Worm (Caenorhabditis elegans) whole organism, late embryonic: ENCODE results near the gene C04A11.5.

ENCODE experiments used
- C08G9.2 ChIP-seq: sonication (generic microtip); optimal IDR thresholded peaks from 2 replicates; lab custom pipeline; 2016; ENCODE audit warnings: mild to moderate bottlenecking, missing genetic modification characterization, moderate library complexity, missing compliant biosample characterization
- F13H6.1 ChIP-seq: sonication (generic microtip); optimal IDR thresholded peaks from 2 replicates; lab custom pipeline; 2016; ENCODE audit warnings: missing genetic modification characterization, missing compliant biosample characterization
- K09A11.1 ChIP-seq: sonication (generic microtip); optimal IDR thresholded peaks from 2 replicates; lab custom pipeline; 2017; ENCODE audit warnings: antibody characterized with exemption, mild to moderate bottlenecking, missing genetic modification characterization, missing compliant biosample characterization; ENCODE audit not compliant: insufficient read depth
- ama-1 ChIP-seq: fragments of 150-350 bp; optimal IDR thresholded peaks from 2 replicates; lab custom pipeline; 2014
- ceh-14 ChIP-seq: sonication (generic microtip); optimal IDR thresholded peaks from 2 replicates; lab custom pipeline; 2016; ENCODE audit warnings: missing genotype, missing genetic modification characterization, missing compliant biosample characterization
- ceh-18 ChIP-seq: sonication (generic microtip); optimal IDR thresholded peaks from 2 replicates; lab custom pipeline; 2016; ENCODE audit warnings: missing genetic modification characterization, missing compliant biosample characterization
- ceh-2 ChIP-seq: sonication (generic microtip); optimal IDR thresholded peaks from 2 replicates; lab custom pipeline; 2016; ENCODE audit warnings: missing genotype, missing genetic modification characterization, missing compliant biosample characterization
- ceh-22 ChIP-seq: sonication (generic microtip); optimal IDR thresholded peaks from 2 replicates; lab custom pipeline; 2017; ENCODE audit warnings: missing biosample characterization, missing genetic modification characterization
- ceh-24 ChIP-seq: sonication (generic microtip); optimal IDR thresholded peaks from 2 replicates; lab custom pipeline; 2016; ENCODE audit warnings: mild to moderate bottlenecking, missing genetic modification characterization, missing compliant biosample characterization
- ceh-30 ChIP-seq: fragments of 150-350 bp; optimal IDR thresholded peaks from 2 replicates; lab custom pipeline; 2014; ENCODE audit warnings: missing biosample characterization, missing genetic modification characterization
- ceh-34 ChIP-seq: sonication (generic microtip); optimal IDR thresholded peaks from 2 replicates; lab custom pipeline; 2016; ENCODE audit warnings: mild to moderate bottlenecking, missing genetic modification characterization, missing compliant biosample characterization
- ceh-48 ChIP-seq: sonication (generic microtip); optimal IDR thresholded peaks from 2 replicates; lab custom pipeline; 2016; ENCODE audit warnings: missing genetic modification characterization, inconsistent platforms, missing compliant biosample characterization
- ceh-6 ChIP-seq: fragments of 200-800 bp; sonication (Bioruptor generic); optimal IDR thresholded peaks from 2 replicates; lab custom pipeline; 2018; ENCODE audit warnings: mild to moderate bottlenecking, missing genetic modification characterization, missing compliant biosample characterization
- ceh-9 ChIP-seq: sonication (generic microtip); optimal IDR thresholded peaks from 2 replicates; lab custom pipeline; 2016; ENCODE audit warnings: mild to moderate bottlenecking, missing genetic modification characterization, inconsistent platforms, missing compliant biosample characterization
- che-1 ChIP-seq: sonication (generic microtip); optimal IDR thresholded peaks from 2 replicates; lab custom pipeline; 2016; ENCODE audit warnings: mild to moderate bottlenecking, missing genetic modification characterization, missing compliant biosample characterization
- dve-1 ChIP-seq: sonication (generic microtip); optimal IDR thresholded peaks from 2 replicates; lab custom pipeline; 2017; ENCODE audit warnings: antibody characterized with exemption, mild to moderate bottlenecking, missing genetic modification characterization, missing compliant biosample characterization
- elt-2 ChIP-seq: sonication (generic microtip); optimal IDR thresholded peaks from 2 replicates; lab custom pipeline; 2016; ENCODE audit warnings: missing genetic modification reagents, missing genetic modification characterization, missing compliant biosample characterization
- hlh-13 ChIP-seq: fragments of 200-800 bp; sonication (Bioruptor generic); optimal IDR thresholded peaks from 2 replicates; lab custom pipeline; 2018; ENCODE audit warnings: mild to moderate bottlenecking, missing genetic modification characterization, missing compliant biosample characterization
- hlh-30 ChIP-seq: sonication (generic microtip); optimal IDR thresholded peaks from 2 replicates; lab custom pipeline; 2017; ENCODE audit warnings: antibody characterized with exemption, missing genetic modification characterization, missing compliant biosample characterization; ENCODE audit not compliant: insufficient read depth
- lin-11 ChIP-seq: fragments of 200-800 bp; sonication (Bioruptor generic); optimal IDR thresholded peaks from 2 replicates; lab custom pipeline; 2018; ENCODE audit warnings: mild to moderate bottlenecking, missing genetic modification characterization, missing compliant biosample characterization
- madf-2 ChIP-seq: sonication (generic microtip); optimal IDR thresholded peaks from 2 replicates; lab custom pipeline; 2017; ENCODE audit warnings: missing genetic modification characterization, missing compliant biosample characterization
- nfya-1 ChIP-seq: sonication (generic microtip); optimal IDR thresholded peaks from 2 replicates; lab custom pipeline; 2017; ENCODE audit warnings: missing genetic modification characterization, mild to moderate bottlenecking, missing compliant biosample characterization, antibody characterized with exemption, moderate library complexity
- nhr-11 ChIP-seq: fragments of 150-350 bp; optimal IDR thresholded peaks from 2 replicates; lab custom pipeline; 2014; ENCODE audit warnings: missing biosample characterization, missing genetic modification characterization
- nhr-232 ChIP-seq: sonication (generic microtip); optimal IDR thresholded peaks from 2 replicates; lab custom pipeline; 2016; ENCODE audit warnings: missing genetic modification characterization, missing compliant biosample characterization
- npax-4 ChIP-seq: sonication (generic microtip); optimal IDR thresholded peaks from 2 replicates; lab custom pipeline; 2016; ENCODE audit warnings: missing genetic modification characterization, missing compliant biosample characterization
- odd-2 ChIP-seq: sonication (generic microtip); optimal IDR thresholded peaks from 2 replicates; lab custom pipeline; 2017; ENCODE audit warnings: antibody characterized with exemption, mild to moderate bottlenecking, missing genetic modification characterization, missing compliant biosample characterization
- pat-9 ChIP-seq: fragments of 200-800 bp; sonication (Bioruptor generic); optimal IDR thresholded peaks from 2 replicates; lab custom pipeline; 2018; ENCODE audit warnings: mild to moderate bottlenecking, missing genetic modification characterization, moderate library complexity, missing compliant biosample characterization
- pha-2 ChIP-seq: sonication (generic microtip); optimal IDR thresholded peaks from 2 replicates; lab custom pipeline; 2017; ENCODE audit warnings: mild to moderate bottlenecking, missing genetic modification characterization, missing compliant biosample characterization
- pha-4 ChIP-seq: fragments of 150-350 bp; optimal IDR thresholded peaks from 2 replicates; lab custom pipeline; 2018; ENCODE audit warnings: missing biosample characterization, missing genetic modification reagents, missing genetic modification characterization
- pros-1 ChIP-seq: fragments of 150-350 bp; optimal IDR thresholded peaks from 2 replicates; lab custom pipeline; 2014; ENCODE audit warnings: missing biosample characterization, missing genetic modification reagents, missing genetic modification characterization
- ref-2 ChIP-seq: sonication (generic microtip); optimal IDR thresholded peaks from 2 replicates; lab custom pipeline; 2016; ENCODE audit warnings: missing genetic modification characterization, missing compliant biosample characterization
- sdc-2 ChIP-seq: sonication (generic microtip); optimal IDR thresholded peaks from 2 replicates; lab custom pipeline; 2016; ENCODE audit warnings: missing genotype, missing genetic modification characterization, missing compliant biosample characterization
- sox-2 ChIP-seq: fragments of 200-800 bp; sonication (Bioruptor generic); IDR thresholded peaks from 2 replicates; pipeline ENCODE4 v1.3.6; 2022; ENCODE audit warnings: missing genetic modification reagents, missing genetic modification characterization, missing compliant biosample characterization
- sox-4 ChIP-seq: sonication (generic microtip); optimal IDR thresholded peaks from 2 replicates; lab custom pipeline; 2017; ENCODE audit warnings: mild to moderate bottlenecking, missing genetic modification characterization, inconsistent platforms, missing compliant biosample characterization
- syd-9 ChIP-seq: sonication (generic microtip); optimal IDR thresholded peaks from 2 replicates; lab custom pipeline; 2016; ENCODE audit warnings: mild to moderate bottlenecking, missing genetic modification characterization, moderate library complexity, missing compliant biosample characterization
- tbx-2 ChIP-seq: sonication (generic microtip); optimal IDR thresholded peaks from 2 replicates; lab custom pipeline; 2016; ENCODE audit warnings: missing genetic modification characterization, missing compliant biosample characterization
- ttx-3 ChIP-seq: sonication (generic microtip); optimal IDR thresholded peaks from 2 replicates; lab custom pipeline; 2016; ENCODE audit warnings: missing genetic modification reagents, missing genetic modification characterization, missing compliant biosample characterization
- unc-3 ChIP-seq, 2 experiments: fragments of 200-800 bp in 1 of 2; sonication (Bioruptor generic) in 1 of 2; sonication (generic microtip) in 1 of 2; conservative IDR thresholded peaks in 1 of 2; optimal IDR thresholded peaks in 1 of 2; 2 replicates each; pipeline versions ENCODE4 v1.3.6 to Lab custom; 2016 to 2022; ENCODE audit warnings: missing compliant biosample characterization in 2 of 2, missing genetic modification characterization in 2 of 2, missing genetic modification reagents in 1 of 2
- unc-42 ChIP-seq: sonication (generic microtip); optimal IDR thresholded peaks from 2 replicates; lab custom pipeline; 2016; ENCODE audit warnings: missing genotype, missing genetic modification characterization, missing compliant biosample characterization
- unc-55 ChIP-seq: sonication (generic microtip); optimal IDR thresholded peaks from 2 replicates; lab custom pipeline; 2017; ENCODE audit warnings: missing biosample characterization, missing genetic modification reagents, missing genetic modification characterization
- zip-5 ChIP-seq: sonication (generic microtip); optimal IDR thresholded peaks from 2 replicates; lab custom pipeline; 2016; ENCODE audit warnings: missing genetic modification characterization, missing compliant biosample characterization
- ztf-16 ChIP-seq: sonication (generic microtip); optimal IDR thresholded peaks from 2 replicates; lab custom pipeline; 2017; ENCODE audit warnings: missing genetic modification characterization, missing compliant biosample characterization

C04A11.5 gene

DNA sequence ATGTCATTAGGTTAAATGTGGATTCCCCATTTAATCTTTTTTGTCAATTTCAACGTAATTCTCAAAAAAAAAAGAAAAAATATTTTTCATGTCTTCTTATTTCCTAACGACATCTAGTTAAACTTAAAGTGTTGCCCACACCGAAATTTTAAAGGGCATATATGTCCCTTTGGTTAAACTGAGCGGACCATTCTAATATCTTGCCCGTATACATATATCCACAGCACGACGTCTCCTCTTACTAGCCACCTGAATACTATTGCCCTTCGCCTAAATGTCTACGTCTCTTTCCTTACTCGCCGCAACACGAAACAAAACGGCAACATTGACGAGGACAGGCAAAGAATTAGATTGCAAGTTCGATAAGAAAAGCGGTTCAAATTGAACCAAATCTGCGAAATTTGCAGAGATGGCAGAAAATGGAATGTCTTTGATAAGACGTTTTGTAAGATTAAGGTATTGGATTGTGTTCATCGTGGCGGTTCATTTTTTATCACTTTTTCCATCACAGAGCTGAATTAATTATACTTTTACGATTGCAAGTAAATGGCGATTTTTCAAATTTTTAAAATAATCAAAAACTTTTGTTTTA lies 36.4 kb downstream of the C04A11.5 start (continued):
- TF ChIP-seq nhr-11 (tag; lab: Kevin White, UChicago): no peak
- TF ChIP-seq npax-4 (tag; lab: Kevin White, UChicago): no peak
- peak; percentile 98 for TF ChIP-seq unc-42
- TF ChIP-seq zip-5 (tag; lab: Kevin White, UChicago): no peak
- TF ChIP-seq pros-1 (tag; lab: Kevin White, UChicago): peak; percentile 96
- TF ChIP-seq ama-1 (lab: Kevin White, UChicago): no peak
- no peak for TF ChIP-seq pha-2 (tag; lab: Kevin White, UChicago)
- peak; percentile 84 for TF ChIP-seq C08G9.2
- no peak for TF ChIP-seq nhr-232
- TF ChIP-seq ceh-34: peak; percentile 98
- no peak for TF ChIP-seq ceh-24 (tag; lab: Kevin White, UChicago)
- TF ChIP-seq ceh-6: peak; percentile 67
- peak; percentile 90 for TF ChIP-seq ceh-22 (tag; lab: Kevin White, UChicago)
- TF ChIP-seq tbx-2: peak; percentile 97
- TF ChIP-seq nfya-1 (tag; lab: Kevin White, UChicago): peak; percentile 98
- TF ChIP-seq che-1: no peak
- TF ChIP-seq F13H6.1 (tag; lab: Kevin White, UChicago): peak; percentile 89
- TF ChIP-seq hlh-30 (tag; lab: Kevin White, UChicago): peak; percentile 80

DNA sequence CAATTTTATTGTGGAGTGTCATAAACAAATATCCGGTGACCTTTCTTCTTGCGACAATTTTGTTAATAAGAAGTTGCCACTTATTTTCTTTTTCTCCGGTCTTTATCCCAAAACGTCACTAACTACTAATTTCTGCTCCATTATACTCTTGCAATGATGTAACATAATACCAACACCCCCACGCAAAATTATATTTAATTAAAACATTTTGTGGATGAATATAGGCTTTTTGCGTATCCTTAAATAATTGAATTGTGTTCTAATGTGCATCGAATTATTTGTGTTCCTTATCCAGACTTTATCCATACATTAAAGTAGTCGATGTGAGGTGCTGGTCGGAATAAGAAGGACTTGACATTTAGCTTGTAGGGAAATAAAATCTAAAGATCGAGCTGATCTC lies 38.5 kb downstream of the C04A11.5 start:
- no peak for TF ChIP-seq syd-9 (tag; lab: Kevin White, UChicago)
- peak; percentile 50 for TF ChIP-seq unc-42

DNA sequence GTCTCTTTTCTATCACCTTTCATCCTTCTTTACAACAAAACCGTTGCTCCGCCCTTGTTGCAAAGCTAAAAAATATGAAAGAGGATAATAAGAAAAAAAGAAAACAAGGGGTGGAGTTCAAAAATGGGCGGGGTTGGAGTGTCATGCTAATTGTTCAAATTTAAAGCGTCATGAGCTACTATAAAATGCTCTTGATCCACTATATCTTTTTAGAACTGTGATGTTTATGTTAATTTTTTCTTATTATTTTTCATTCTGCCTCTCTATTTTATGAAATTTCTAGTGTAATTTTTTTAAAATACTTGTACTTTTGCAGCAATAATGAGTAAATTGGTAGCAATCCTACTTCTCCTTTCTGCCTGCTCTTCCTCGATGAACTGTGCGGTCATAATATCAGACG lies 42.2 kb downstream of the C04A11.5 start, which contains the start of gene K02D3.1:
K02D3.1 (plus strand) TSS at position 301 of the 400 bp plus-strand sequence.
- no peak for TF ChIP-seq sox-4 (tag; lab: Kevin White, UChicago)
- TF ChIP-seq pha-4 (tag; lab: Kevin White, UChicago): no peak
- TF ChIP-seq ceh-14 (tag; lab: Kevin White, UChicago): no peak
- no peak for TF ChIP-seq odd-2 (tag; lab: Kevin White, UChicago)
- no peak for TF ChIP-seq K09A11.1 (tag; lab: Kevin White, UChicago)
- no peak for TF ChIP-seq pat-9
- TF ChIP-seq unc-55: no peak
- no peak for TF ChIP-seq ceh-48 (tag; lab: Kevin White, UChicago)
- no peak for TF ChIP-seq syd-9 (tag; lab: Kevin White, UChicago)
- TF ChIP-seq ceh-30 (tag; lab: Kevin White, UChicago): no peak
- TF ChIP-seq dve-1 (tag; lab: Kevin White, UChicago): no peak
- TF ChIP-seq sdc-2 (tag; lab: Kevin White, UChicago): no peak
- no peak for TF ChIP-seq nhr-232
- no peak for TF ChIP-seq ceh-9 (tag; lab: Kevin White, UChicago)
- TF ChIP-seq hlh-13 (GFP tag; lab: Kevin White, UChicago): no peak
- TF ChIP-seq F13H6.1 (tag; lab: Kevin White, UChicago): no peak
- TF ChIP-seq tbx-2: no peak
- TF ChIP-seq lin-11: no peak
- TF ChIP-seq elt-2 (tag; lab: Kevin White, UChicago): no peak
- no peak for TF ChIP-seq ref-2
- TF ChIP-seq, all 69 proteins: peak for 0

DNA sequence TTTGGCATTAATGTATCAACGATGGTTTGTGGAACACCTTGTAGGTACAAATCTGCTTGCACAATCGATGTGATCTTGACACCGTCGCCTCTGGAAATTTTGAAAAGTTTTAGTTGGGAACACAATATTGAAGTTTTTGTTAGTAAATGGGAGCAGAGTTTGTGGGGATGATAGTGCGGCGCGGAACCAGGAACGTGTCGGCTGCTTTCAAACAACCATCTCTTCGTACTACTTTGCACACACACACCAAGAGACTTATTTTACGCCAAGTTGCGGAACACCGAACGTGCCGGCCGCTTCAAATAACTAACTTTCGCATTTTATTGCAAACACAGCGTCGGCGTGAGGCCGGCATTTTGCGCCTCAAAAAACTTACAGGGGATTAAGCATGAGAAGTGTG lies 44.7 kb downstream of the C04A11.5 start:
- TF ChIP-seq zip-5 (tag; lab: Kevin White, UChicago) (no peak), ztf-16 (tag; lab: Kevin White, UChicago) (no peak), ceh-24 (tag; lab: Kevin White, UChicago) (no peak), C08G9.2 (no peak), ttx-3 (no peak), sox-2 (GFP tag; lab: Robert Waterston, UW) (no peak), ceh-18 (tag; lab: Kevin White, UChicago) (no peak), F13H6.1 (tag; lab: Kevin White, UChicago) (no peak), ceh-2 (no peak), ceh-6 (no peak), unc-3 (GFP tag; conservative IDR thresholded peaks at IDR 0.05; lab: Robert Waterston, UW) (no peak), unc-3 (tag; optimal IDR thresholded peaks at IDR 0.05; lab: Kevin White, UChicago) (no peak), madf-2 (tag; lab: Kevin White, UChicago) (no peak), elt-2 (tag; lab: Kevin White, UChicago) (no peak), syd-9 (tag; lab: Kevin White, UChicago) (no peak)
